Fruit fly (Drosophila melanogaster) whole organism, pupa: ENCODE data around the gene CG2652.

Source experiments
- CG10348 ChIP-seq: fragments of 200-800 bp; sonication (Bioruptor generic); IDR thresholded peaks from 2 replicates; pipeline ENCODE4 v1.3.6; 2022; ENCODE audit warnings: missing biosample characterization, missing genetic modification characterization
- CG12605 ChIP-seq: fragments of 200-800 bp; sonication (Bioruptor generic); IDR thresholded peaks from 2 replicates; pipeline ENCODE4 v1.3.6; 2022; ENCODE audit warnings: missing biosample characterization, missing genetic modification characterization
- CG13204 ChIP-seq: fragments of 200-800 bp; sonication (Bioruptor generic); optimal IDR thresholded peaks from 2 replicates; lab custom pipeline; 2018; ENCODE audit warnings: missing biosample characterization, mild to moderate bottlenecking, missing genetic modification characterization, moderate library complexity
- CG14655 ChIP-seq: fragments of 200-800 bp; sonication (Bioruptor generic); optimal IDR thresholded peaks from 3 replicates; lab custom pipeline; 2017; ENCODE audit warnings: mild to moderate bottlenecking, missing biosample characterization, missing genetic modification reagents, missing genetic modification characterization
- CG15710 ChIP-seq: fragments of 200-800 bp; sonication (Bioruptor generic); optimal IDR thresholded peaks from 2 replicates; lab custom pipeline; 2018; ENCODE audit warnings: missing biosample characterization, mild to moderate bottlenecking, missing genetic modification characterization, moderate library complexity
- CG17806 ChIP-seq: fragments of 200-800 bp; sonication (Bioruptor generic); optimal IDR thresholded peaks from 2 replicates; lab custom pipeline; 2018; ENCODE audit warnings: missing biosample characterization, mild to moderate bottlenecking, missing genetic modification characterization, moderate library complexity
- CG32121 ChIP-seq: fragments of 200-800 bp; sonication (Bioruptor generic); IDR thresholded peaks from 2 replicates; pipeline ENCODE4 v1.3.6; 2022; ENCODE audit warnings: missing biosample characterization, missing genetic modification characterization
- CG34367 ChIP-seq: fragments of 200-800 bp; sonication (Bioruptor generic); optimal IDR thresholded peaks from 2 replicates; lab custom pipeline; 2018; ENCODE audit warnings: missing biosample characterization, mild to moderate bottlenecking, missing genetic modification characterization
- CG4496 ChIP-seq: fragments of 200-800 bp; sonication (Bioruptor generic); IDR thresholded peaks from 3 replicates; pipeline ENCODE4 v1.3.6; 2022; ENCODE audit warnings: missing biosample characterization, missing genetic modification characterization
- CG8159 ChIP-seq: fragments of 200-800 bp; sonication (Bioruptor generic); optimal IDR thresholded peaks from 3 replicates; lab custom pipeline; 2018; ENCODE audit warnings: missing biosample characterization, mild to moderate bottlenecking, missing genetic modification characterization, moderate library complexity
- CG8301 ChIP-seq: fragments of 200-800 bp; sonication (Bioruptor generic); optimal IDR thresholded peaks from 2 replicates; lab custom pipeline; 2018; ENCODE audit warnings: missing biosample characterization, mild to moderate bottlenecking, missing genetic modification characterization
- CG9948 ChIP-seq: fragments of 200-800 bp; sonication (Bioruptor generic); optimal IDR thresholded peaks from 2 replicates; lab custom pipeline; 2018; ENCODE audit warnings: missing biosample characterization, mild to moderate bottlenecking, missing genetic modification characterization, moderate library complexity
- D1 ChIP-seq: fragments of 200-800 bp; sonication (Bioruptor generic); optimal IDR thresholded peaks from 2 replicates; lab custom pipeline; 2018; ENCODE audit warnings: missing biosample characterization, mild to moderate bottlenecking, missing genetic modification characterization, moderate library complexity
- EcR ChIP-seq: fragments of 200-800 bp; sonication (Bioruptor generic); optimal IDR thresholded peaks from 3 replicates; lab custom pipeline; 2019; ENCODE audit warnings: missing biosample characterization, missing genetic modification characterization, mild to moderate bottlenecking, moderate library complexity, missing genetic modification reagents
- Ets98B ChIP-seq: fragments of 200-800 bp; sonication (Bioruptor generic); IDR thresholded peaks from 2 replicates; pipeline ENCODE4 v1.3.6; 2022; ENCODE audit warnings: missing biosample characterization, missing genetic modification characterization
- Pif1A ChIP-seq: fragments of 200-800 bp; sonication (Bioruptor generic); optimal IDR thresholded peaks from 3 replicates; lab custom pipeline; 2016; ENCODE audit warnings: missing biosample characterization, missing genetic modification characterization
- Pif1B ChIP-seq: fragments of 200-800 bp; sonication (Bioruptor generic); optimal IDR thresholded peaks from 3 replicates; lab custom pipeline; 2016; ENCODE audit warnings: missing biosample characterization, missing genetic modification characterization
- Snoo ChIP-seq: fragments of 200-800 bp; sonication (Bioruptor generic); optimal IDR thresholded peaks from 3 replicates; lab custom pipeline; 2017; ENCODE audit warnings: missing biosample characterization, mild to moderate bottlenecking, missing genetic modification characterization, inconsistent platforms
- fd96Ca ChIP-seq: fragments of 200-800 bp; sonication (Bioruptor generic); IDR thresholded peaks from 3 replicates; pipeline ENCODE4 v1.3.6; 2022; ENCODE audit warnings: missing biosample characterization, missing genetic modification characterization
- gl ChIP-seq: fragments of 200-800 bp; sonication (Bioruptor generic); optimal IDR thresholded peaks from 2 replicates; lab custom pipeline; 2018; ENCODE audit warnings: missing biosample characterization, mild to moderate bottlenecking, missing genetic modification characterization
- rn ChIP-seq: fragments of 200-800 bp; sonication (Bioruptor generic); IDR thresholded peaks from 2 replicates; pipeline ENCODE4 v1.3.6; 2022; ENCODE audit warnings: missing biosample characterization, missing genetic modification characterization

Gene CG2652

dm6 chrX:2646022-2646761 is 36.5 kb downstream of the CG2652 start:
- peak; percentile 97 for TF ChIP-seq CG12605 (GFP tag; lab: Robert Waterston, UW)
- TF ChIP-seq rn (GFP tag; lab: Robert Waterston, UW) = peak; percentile 82
- peak; percentile 98 for TF ChIP-seq CG8301 (tag; lab: Kevin White, UChicago)
- TF ChIP-seq CG9948 = peak; percentile 96
- peak; percentile 97 for TF ChIP-seq CG15710 (tag; lab: Kevin White, UChicago)
- peak; percentile 96 for TF ChIP-seq Pif1A (GFP tag; lab: Kevin White, UChicago)
- TF ChIP-seq EcR (GFP tag; lab: Kevin White, UChicago) = peak; percentile 100
- TF ChIP-seq CG8159 (tag; lab: Kevin White, UChicago) = peak; percentile 97
- TF ChIP-seq Snoo = peak; percentile 98
- TF ChIP-seq CG4496 (GFP tag; lab: Robert Waterston, UW) = peak; percentile 98
- TF ChIP-seq Ets98B (GFP tag; lab: Robert Waterston, UW) = peak; percentile 98
- peak; percentile 98 for TF ChIP-seq fd96Ca (GFP tag; lab: Robert Waterston, UW)
- peak; percentile 92 for TF ChIP-seq Pif1B
- TF ChIP-seq CG13204 (GFP tag; lab: Kevin White, UChicago) = peak; percentile 92
- TF ChIP-seq D1 (tag; lab: Kevin White, UChicago) = peak; percentile 80
- peak; percentile 95 for TF ChIP-seq gl
- TF ChIP-seq CG34367 (tag; lab: Kevin White, UChicago) = peak; percentile 97
- peak; percentile 94 for TF ChIP-seq CG17806 (tag; lab: Kevin White, UChicago)
- TF ChIP-seq CG10348 (GFP tag; lab: Robert Waterston, UW) = peak; percentile 89
- TF ChIP-seq CG32121 (GFP tag; lab: Robert Waterston, UW) = peak; percentile 97
- TF ChIP-seq CG14655 (GFP tag; lab: Kevin White, UChicago) = peak; percentile 98

dm6 chrX:2645593-2645992 is 37.1 kb downstream of the CG2652 start:
- TF ChIP-seq CG8159 (tag; lab: Kevin White, UChicago) (no peak), D1 (tag; lab: Kevin White, UChicago) (no peak), CG34367 (tag; lab: Kevin White, UChicago) (no peak), Pif1B (no peak), gl (no peak), CG10348 (GFP tag; lab: Robert Waterston, UW) (no peak), EcR (GFP tag; lab: Kevin White, UChicago) (no peak), CG8301 (tag; lab: Kevin White, UChicago) (no peak)

DNA sequence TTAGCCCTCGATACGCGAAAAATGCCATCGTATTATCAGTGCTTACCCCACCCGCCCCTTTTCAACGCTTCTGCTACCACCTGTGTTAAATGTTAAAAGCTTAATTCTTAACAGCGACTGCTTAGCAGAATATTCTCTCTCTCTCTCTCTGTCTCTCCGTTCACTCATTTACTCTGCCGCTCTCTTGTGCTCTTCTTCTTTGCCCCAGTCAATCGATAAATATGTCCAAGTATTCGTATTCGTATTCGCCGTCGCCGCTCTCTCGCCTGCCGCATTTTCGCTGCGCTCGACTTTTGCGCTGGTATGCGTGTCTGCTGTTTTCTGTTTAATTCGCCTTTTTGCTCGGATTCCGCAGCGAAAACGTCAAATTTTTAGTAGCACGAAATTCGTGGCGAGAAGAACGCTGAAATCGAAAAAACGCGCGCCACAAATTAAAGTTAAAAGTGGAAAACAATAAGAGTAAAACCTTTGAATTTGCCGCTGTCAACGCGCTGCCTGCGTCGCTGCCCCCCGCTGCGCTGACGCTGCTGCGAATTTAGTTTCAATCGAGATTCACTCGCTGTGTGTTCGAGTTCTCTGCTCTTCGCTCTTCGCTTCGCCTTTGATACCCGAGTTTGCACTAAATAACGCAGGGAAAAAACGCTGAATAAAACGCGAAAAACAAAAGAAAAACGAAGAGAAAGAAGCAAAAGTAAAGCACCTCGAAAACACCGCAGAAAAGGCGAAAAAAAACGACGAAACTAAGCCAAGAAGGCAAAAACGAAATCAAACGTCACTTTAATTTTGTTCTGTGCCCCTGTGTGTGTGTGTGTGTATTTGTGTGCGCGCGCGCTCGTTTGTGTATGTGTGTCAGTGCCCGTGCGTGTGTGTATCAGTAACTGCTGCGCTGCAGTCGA is 40.0 kb downstream of the CG2652 start:
- TF ChIP-seq CG14655 (GFP tag; lab: Kevin White, UChicago) = peak; percentile 58
- no peak for TF ChIP-seq CG32121 (GFP tag; lab: Robert Waterston, UW)
- peak; percentile 48; the same call in 1 of the 2 replicates for TF ChIP-seq Ets98B (GFP tag; lab: Robert Waterston, UW)
- TF ChIP-seq fd96Ca (GFP tag; lab: Robert Waterston, UW) = peak; percentile 25; the same call in 1 of the 3 replicates
- TF ChIP-seq CG15710 (tag; lab: Kevin White, UChicago) = peak; percentile 15
- TF ChIP-seq Pif1B = peak; percentile 42
- peak; percentile 37 for TF ChIP-seq CG8301 (tag; lab: Kevin White, UChicago)
- TF ChIP-seq EcR (GFP tag; lab: Kevin White, UChicago) = no peak
- peak; percentile 37 for TF ChIP-seq CG8159 (tag; lab: Kevin White, UChicago)
- TF ChIP-seq CG9948 = no peak
- TF ChIP-seq CG34367 (tag; lab: Kevin White, UChicago) = no peak
- TF ChIP-seq D1 (tag; lab: Kevin White, UChicago) = no peak
- TF ChIP-seq Pif1A (GFP tag; lab: Kevin White, UChicago) = no peak
- no peak for TF ChIP-seq CG10348 (GFP tag; lab: Robert Waterston, UW)
- TF ChIP-seq gl = no peak
- no peak for TF ChIP-seq Snoo
- TF ChIP-seq CG17806 (tag; lab: Kevin White, UChicago) = peak; percentile 8
- TF ChIP-seq CG12605 (GFP tag; lab: Robert Waterston, UW) = peak; percentile 27; the same call in 1 of the 2 replicates
- no peak for TF ChIP-seq CG13204 (GFP tag; lab: Kevin White, UChicago)
- TF ChIP-seq rn (GFP tag; lab: Robert Waterston, UW) = no peak
- TF ChIP-seq CG4496 (GFP tag; lab: Robert Waterston, UW) = peak; percentile 45; the same call in 2 of the 3 replicates

dm6 chrX:2638646-2639045 is 44.1 kb downstream of the CG2652 start:
- TF ChIP-seq CG15710 (tag; lab: Kevin White, UChicago) (no peak), CG14655 (GFP tag; lab: Kevin White, UChicago) (no peak)

DNA sequence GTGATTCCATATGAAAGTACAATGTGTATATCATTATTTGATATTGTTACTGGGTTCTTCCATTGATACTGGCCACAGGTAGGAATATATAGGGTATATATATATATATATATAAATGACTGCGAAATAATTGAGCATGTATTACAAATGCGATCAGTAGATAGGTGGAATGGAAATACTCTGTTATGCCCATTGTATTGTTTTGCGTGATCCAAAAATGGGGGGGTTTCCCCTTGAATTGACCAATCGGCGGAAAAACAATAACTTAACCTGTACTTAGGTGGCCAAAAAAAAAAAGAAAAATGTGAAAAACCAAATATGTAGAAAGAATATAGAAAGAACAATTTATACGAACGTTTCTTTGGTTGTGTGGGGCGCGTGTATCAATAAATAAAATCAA is 44.8 kb downstream of the CG2652 start:
- TF ChIP-seq Pif1B (no peak), rn (GFP tag; lab: Robert Waterston, UW) (no peak), Pif1A (GFP tag; lab: Kevin White, UChicago) (no peak), CG9948 (no peak), CG34367 (tag; lab: Kevin White, UChicago) (no peak), Ets98B (GFP tag; lab: Robert Waterston, UW) (no peak)
